Fruit fly (Drosophila melanogaster) whole organism, embryonic: Measurements from ENCODE around the gene CG34258.
A peak's percentile ranks its signal among the peaks of the same experiment; 100 is the strongest.

Source experiments
- ATbp ChIP-seq: fragments of 200-800 bp; sonication (Bioruptor generic); optimal IDR thresholded peaks from 2 replicates; lab custom pipeline; 2017; ENCODE audit warnings: missing biosample characterization, mild to moderate bottlenecking, missing genetic modification characterization, missing genetic modification reagents
- Awh ChIP-seq: fragments of 200-800 bp; sonication (Bioruptor generic); IDR thresholded peaks from 2 replicates; pipeline ENCODE4, ENCODE4 v1.3.6; 2022; ENCODE audit warnings: missing biosample characterization, missing genetic modification characterization
- CG10321 ChIP-seq: fragments of 200-800 bp; sonication (Bioruptor generic); IDR thresholded peaks from 2 replicates; pipeline ENCODE4 v1.3.6; 2022; ENCODE audit warnings: missing biosample characterization, missing genetic modification characterization
- CG10565 ChIP-seq: fragments of 200-800 bp; sonication (Bioruptor generic); optimal IDR thresholded peaks from 3 replicates; lab custom pipeline; 2016; ENCODE audit warnings: missing biosample characterization, mild to moderate bottlenecking, missing genetic modification characterization
- CG10654 ChIP-seq: fragments of 200-800 bp; sonication (Bioruptor generic); optimal IDR thresholded peaks from 2 replicates; lab custom pipeline; 2016; ENCODE audit warnings: missing biosample characterization, missing genetic modification characterization
- CG11247 ChIP-seq: fragments of 200-800 bp; sonication (Bioruptor generic); IDR thresholded peaks from 2 replicates; pipeline ENCODE4 v1.3.6; 2022; ENCODE audit warnings: missing biosample characterization, missing genetic modification characterization
- CG11695 ChIP-seq: fragments of 200-800 bp; sonication (Bioruptor generic); IDR thresholded peaks from 3 replicates; pipeline ENCODE4 v1.3.6; 2022; ENCODE audit warnings: missing biosample characterization, missing genetic modification characterization
- CG13296 ChIP-seq: fragments of 200-800 bp; sonication (Bioruptor generic); optimal IDR thresholded peaks from 3 replicates; lab custom pipeline; 2018; ENCODE audit warnings: missing biosample characterization, mild to moderate bottlenecking, missing genetic modification characterization
- CG14050 ChIP-seq: fragments of 200-800 bp; sonication (Bioruptor generic); IDR thresholded peaks from 3 replicates; pipeline ENCODE4 v1.3.6; 2022; ENCODE audit warnings: missing biosample characterization, missing genetic modification characterization
- CG14860 ChIP-seq: fragments of 200-800 bp; sonication (Bioruptor generic); IDR thresholded peaks from 3 replicates; pipeline ENCODE4 v1.3.6; 2022; ENCODE audit warnings: missing biosample characterization, missing genetic modification characterization; ENCODE audit not compliant: partially characterized antibody
- CG15073 ChIP-seq: fragments of 200-800 bp; sonication (Bioruptor generic); optimal IDR thresholded peaks from 2 replicates; lab custom pipeline; 2016; ENCODE audit warnings: missing biosample characterization, missing genetic modification characterization
- CG16863 ChIP-seq: fragments of 200-800 bp; sonication (Bioruptor generic); optimal IDR thresholded peaks from 3 replicates; lab custom pipeline; 2016; ENCODE audit warnings: missing biosample characterization, missing genetic modification characterization
- CG18262 ChIP-seq: fragments of 200-800 bp; optimal IDR thresholded peaks from 3 replicates; lab custom pipeline; 2019; ENCODE audit warnings: missing biosample characterization, mild to moderate bottlenecking, missing genetic modification characterization, moderate library complexity
- CG18619 ChIP-seq: fragments of 200-800 bp; sonication (Bioruptor generic); optimal IDR thresholded peaks from 3 replicates; lab custom pipeline; 2017; ENCODE audit warnings: missing biosample characterization, mild to moderate bottlenecking, missing genetic modification characterization
- CG2129 ChIP-seq: fragments of 200-800 bp; sonication (Bioruptor generic); IDR thresholded peaks from 2 replicates; pipeline ENCODE4 v1.3.6; 2022; ENCODE audit warnings: missing biosample characterization, missing genetic modification characterization; ENCODE audit not compliant: partially characterized antibody
- CG30020 ChIP-seq: fragments of 200-800 bp; optimal IDR thresholded peaks from 2 replicates; lab custom pipeline; 2019; ENCODE audit warnings: missing biosample characterization, mild to moderate bottlenecking, missing genetic modification characterization, moderate library complexity
- CG4360 ChIP-seq: fragments of 200-800 bp; sonication (Bioruptor generic); IDR thresholded peaks from 2 replicates; pipeline ENCODE4 v1.3.6; 2022; ENCODE audit warnings: missing biosample characterization, missing genetic modification characterization
- CG4617 ChIP-seq: fragments of 200-800 bp; sonication (Bioruptor generic); optimal IDR thresholded peaks from 3 replicates; lab custom pipeline; 2016; ENCODE audit warnings: missing biosample characterization, missing genetic modification characterization, borderline replicate concordance
- CG4707 ChIP-seq: fragments of 200-800 bp; sonication (Bioruptor generic); optimal IDR thresholded peaks from 2 replicates; lab custom pipeline; 2018; ENCODE audit warnings: missing biosample characterization, mild to moderate bottlenecking, missing genetic modification characterization, moderate library complexity
- CG5953 ChIP-seq: fragments of 200-800 bp; sonication (Bioruptor generic); IDR thresholded peaks from 2 replicates; pipeline ENCODE4 v1.3.6; 2022; ENCODE audit warnings: missing biosample characterization, missing genetic modification characterization
- CG6254 ChIP-seq: fragments of 200-800 bp; sonication (Bioruptor generic); optimal IDR thresholded peaks from 3 replicates; lab custom pipeline; 2017; ENCODE audit warnings: mild to moderate bottlenecking, missing biosample characterization, missing genetic modification reagents, missing genetic modification characterization
- CG7839 ChIP-seq: fragments of 200-800 bp; sonication (Bioruptor generic); optimal IDR thresholded peaks from 3 replicates; lab custom pipeline; 2018; ENCODE audit warnings: missing biosample characterization, mild to moderate bottlenecking, missing genetic modification characterization, moderate library complexity
- CG7987 ChIP-seq: fragments of 200-800 bp; sonication (Bioruptor generic); optimal IDR thresholded peaks from 2 replicates; lab custom pipeline; 2018; ENCODE audit warnings: missing biosample characterization, mild to moderate bottlenecking, missing genetic modification characterization, moderate library complexity
- CG8924 ChIP-seq: fragments of 200-800 bp; optimal IDR thresholded peaks from 3 replicates; lab custom pipeline; 2019; ENCODE audit warnings: missing biosample characterization, mild to moderate bottlenecking, missing genetic modification characterization, moderate library complexity
- E2f1 ChIP-seq: fragments of 200-800 bp; sonication (Bioruptor generic); IDR thresholded peaks from 2 replicates; pipeline ENCODE4 v1.3.6; 2022; ENCODE audit warnings: missing biosample characterization, missing genetic modification characterization
- ERR ChIP-seq: fragments of 200-800 bp; sonication (Bioruptor generic); optimal IDR thresholded peaks from 2 replicates; lab custom pipeline; 2016; ENCODE audit warnings: missing biosample characterization, missing genetic modification characterization
- Ets97D ChIP-seq: fragments of 200-800 bp; sonication (Bioruptor generic); optimal IDR thresholded peaks from 3 replicates; lab custom pipeline; 2016; ENCODE audit warnings: missing biosample characterization, missing genetic modification characterization
- HLHmδ ChIP-seq: fragments of 200-800 bp; sonication (Bioruptor generic); optimal IDR thresholded peaks from 2 replicates; lab custom pipeline; 2018; ENCODE audit warnings: missing biosample characterization, mild to moderate bottlenecking, missing genetic modification characterization, moderate library complexity
- Lim3 ChIP-seq: fragments of 200-800 bp; sonication (Bioruptor generic); IDR thresholded peaks from 2 replicates; pipeline ENCODE4 v1.3.6; 2022; ENCODE audit warnings: missing biosample characterization, missing genetic modification characterization
- Lpt ChIP-seq: fragments of >200 bp; optimal IDR thresholded peaks from 2 replicates; lab custom pipeline; 2018; ENCODE audit warnings: missing biosample characterization, missing genetic modification characterization
- Myb ChIP-seq: fragments of 200-800 bp; sonication (Bioruptor generic); optimal IDR thresholded peaks from 2 replicates; lab custom pipeline; 2016; ENCODE audit warnings: missing biosample characterization, missing genetic modification characterization
- Nf-YA ChIP-seq: fragments of 200-800 bp; sonication (Bioruptor generic); IDR thresholded peaks from 2 replicates; pipeline ENCODE4 v1.3.6; 2022; ENCODE audit warnings: missing biosample characterization, missing genetic modification characterization
- Taf1 ChIP-seq: fragments of 200-800 bp; sonication (Bioruptor generic); IDR thresholded peaks from 2 replicates; pipeline ENCODE4 v1.3.6; 2022; ENCODE audit warnings: missing biosample characterization, missing genetic modification characterization
- az2 ChIP-seq: fragments of 200-800 bp; sonication (Bioruptor generic); optimal IDR thresholded peaks from 3 replicates; lab custom pipeline; 2016; ENCODE audit warnings: missing biosample characterization, missing genetic modification characterization
- chinmo ChIP-seq: fragments of 200-800 bp; sonication (Bioruptor generic); IDR thresholded peaks from 4 replicates; pipeline ENCODE4 v1.3.6; 2022; ENCODE audit warnings: missing biosample characterization, missing genetic modification characterization; ENCODE audit not compliant: partially characterized antibody
- disco-r ChIP-seq: fragments of 200-800 bp; sonication (Bioruptor generic); optimal IDR thresholded peaks from 2 replicates; lab custom pipeline; 2016; ENCODE audit warnings: missing biosample characterization, missing genetic modification characterization
- eve ChIP-seq, 2 experiments: fragments of >200 bp; optimal IDR thresholded peaks; 2 replicates each; lab custom pipeline; 2017; ENCODE audit warnings: missing biosample characterization in 2 of 2, missing genetic modification characterization in 2 of 2
- gcm2 ChIP-seq: fragments of 200-800 bp; sonication (Bioruptor generic); optimal IDR thresholded peaks from 2 replicates; lab custom pipeline; 2016; ENCODE audit warnings: missing biosample characterization, missing genetic modification characterization
- insv ChIP-seq, 2 experiments: fragments of 200-800 bp; sonication (Bioruptor generic); optimal IDR thresholded peaks; 3 replicates each; lab custom pipeline; 2016 to 2018; ENCODE audit warnings: missing biosample characterization in 2 of 2, missing genetic modification characterization in 2 of 2
- lab ChIP-seq: fragments of 200-800 bp; sonication (Bioruptor generic); optimal IDR thresholded peaks from 3 replicates; lab custom pipeline; 2017; ENCODE audit warnings: missing biosample characterization, missing genetic modification characterization, mild to moderate bottlenecking, moderate library complexity, missing genetic modification reagents
- luna ChIP-seq: fragments of 200-800 bp; sonication (Bioruptor generic); optimal IDR thresholded peaks from 2 replicates; lab custom pipeline; 2016; ENCODE audit warnings: missing biosample characterization, missing genetic modification characterization
- psq ChIP-seq: fragments of 200-800 bp; sonication (Bioruptor generic); optimal IDR thresholded peaks from 2 replicates; lab custom pipeline; 2017; ENCODE audit warnings: missing biosample characterization, missing genetic modification characterization
- repo ChIP-seq: fragments of 200-800 bp; sonication (Bioruptor generic); optimal IDR thresholded peaks from 2 replicates; lab custom pipeline; 2016; ENCODE audit warnings: missing biosample characterization, missing genetic modification characterization
- scrt ChIP-seq: fragments of 200-800 bp; sonication (Bioruptor generic); optimal IDR thresholded peaks from 2 replicates; lab custom pipeline; 2018; ENCODE audit warnings: missing biosample characterization, mild to moderate bottlenecking, missing genetic modification characterization, moderate library complexity
- sd ChIP-seq: fragments of 200-800 bp; sonication (Bioruptor generic); optimal IDR thresholded peaks from 3 replicates; lab custom pipeline; 2018; ENCODE audit warnings: missing biosample characterization, mild to moderate bottlenecking, missing genetic modification characterization, moderate library complexity
- so ChIP-seq: fragments of 200-800 bp; sonication (Bioruptor generic); IDR thresholded peaks from 3 replicates; pipeline ENCODE4 v1.3.6; 2022; ENCODE audit warnings: missing biosample characterization, missing genetic modification characterization
- sob ChIP-seq: fragments of 200-800 bp; sonication (Bioruptor generic); IDR thresholded peaks from 2 replicates; pipeline ENCODE4 v1.3.6; 2022; ENCODE audit warnings: missing biosample characterization, missing genetic modification characterization
- tgo ChIP-seq: fragments of 200-800 bp; sonication (Bioruptor generic); IDR thresholded peaks from 3 replicates; pipeline ENCODE4 v1.3.6; 2022; ENCODE audit warnings: missing biosample characterization, missing genetic modification characterization
- unpg ChIP-seq: fragments of 200-800 bp; sonication (Bioruptor generic); optimal IDR thresholded peaks from 3 replicates; lab custom pipeline; 2018; ENCODE audit warnings: missing biosample characterization, mild to moderate bottlenecking, missing genetic modification characterization, moderate library complexity
- vvl ChIP-seq: fragments of 200-800 bp; sonication (Bioruptor generic); IDR thresholded peaks from 2 replicates; pipeline ENCODE4 v1.3.6; 2022; ENCODE audit warnings: missing biosample characterization, missing genetic modification characterization
- wor ChIP-seq: fragments of 200-800 bp; sonication (Bioruptor generic); IDR thresholded peaks from 2 replicates; pipeline ENCODE4 v1.3.6; 2022; ENCODE audit warnings: missing biosample characterization, missing genetic modification characterization
- z ChIP-seq: fragments of 200-800 bp; sonication (Bioruptor generic); IDR thresholded peaks from 3 replicates; pipeline ENCODE4 v1.3.6; 2022; ENCODE audit warnings: missing biosample characterization, missing genetic modification characterization

The CG34258 gene

dm6 chr3L:19939024-19939423 is 12.7 kb downstream of the CG34258 start, which contains the start of gene Ac76E (continued):
- TF ChIP-seq chinmo: peak; percentile 94
- TF ChIP-seq eve (GFP tag; optimal IDR thresholded peaks at IDR 0.05; lab: Kevin White, UChicago): no peak
- TF ChIP-seq lab (GFP tag; lab: Kevin White, UChicago): peak; percentile 51
- no peak for TF ChIP-seq Myb
- TF ChIP-seq Lim3 (GFP tag; lab: Robert Waterston, UW): no peak
- TF ChIP-seq Taf1 (GFP tag; lab: Robert Waterston, UW): no peak
- no peak for TF ChIP-seq CG4617 (GFP tag; lab: Kevin White, UChicago)
- peak; percentile 36 for TF ChIP-seq ERR (GFP tag; lab: Kevin White, UChicago)
- no peak for TF ChIP-seq CG2129 (GFP tag; lab: Robert Waterston, UW)
- no peak for TF ChIP-seq CG8924
- 0 out of 3 replicates have a peak, but pooled peaks have one; percentile 26 for TF ChIP-seq CG11695 (GFP tag; lab: Robert Waterston, UW)
- no peak; the same call in 1 of the 2 replicates for TF ChIP-seq sob
- no peak for TF ChIP-seq Nf-YA
- no peak for TF ChIP-seq CG10654 (GFP tag; lab: Kevin White, UChicago)
- TF ChIP-seq CG5953 (GFP tag; lab: Robert Waterston, UW): no peak
- no peak for TF ChIP-seq az2 (GFP tag; lab: Kevin White, UChicago)
- TF ChIP-seq scrt (GFP tag; lab: Kevin White, UChicago): peak; percentile 91
- no peak for TF ChIP-seq CG14050 (GFP tag; lab: Robert Waterston, UW)
- peak; percentile 23 for TF ChIP-seq luna (GFP tag; lab: Kevin White, UChicago)
- no peak for TF ChIP-seq Lpt (GFP tag; lab: Kevin White, UChicago)
- no peak; the same call in 1 of the 2 replicates for TF ChIP-seq vvl
- TF ChIP-seq unpg (GFP tag; lab: Kevin White, UChicago): no peak
- TF ChIP-seq CG13296 (GFP tag; lab: Kevin White, UChicago): no peak
- TF ChIP-seq z (GFP tag; lab: Robert Waterston, UW): no peak
- TF ChIP-seq CG16863 (GFP tag; lab: Kevin White, UChicago): no peak
- peak in 1 of 2 experiments; percentile 81 for TF ChIP-seq insv (GFP tag; optimal IDR thresholded peaks at IDR 0.05; lab: Kevin White, UChicago)
- TF ChIP-seq CG6254 (GFP tag; lab: Kevin White, UChicago): no peak
- no peak for TF ChIP-seq CG4707 (GFP tag; lab: Kevin White, UChicago)
- TF ChIP-seq so: no peak
- TF ChIP-seq CG30020 (tag; lab: Kevin White, UChicago): no peak
- no peak for TF ChIP-seq Awh (GFP tag; lab: Robert Waterston, UW)
- TF ChIP-seq tgo (GFP tag; lab: Robert Waterston, UW): no peak
- TF ChIP-seq CG18262 (tag; lab: Kevin White, UChicago): no peak
- TF ChIP-seq CG7987 (GFP tag; lab: Kevin White, UChicago): peak; percentile 1
- TF ChIP-seq sd (tag; lab: Kevin White, UChicago): peak; percentile 25
- no peak for TF ChIP-seq wor (GFP tag; lab: Robert Waterston, UW)
- TF ChIP-seq ATbp (GFP tag; lab: Kevin White, UChicago): no peak
- TF ChIP-seq CG7839 (tag; lab: Kevin White, UChicago): no peak
- no peak for TF ChIP-seq CG18619 (GFP tag; lab: Kevin White, UChicago)
- TF ChIP-seq CG14860: no peak
- no peak for TF ChIP-seq repo (GFP tag; lab: Kevin White, UChicago)
- no peak for TF ChIP-seq psq
- no peak for TF ChIP-seq CG11247 (GFP tag; lab: Robert Waterston, UW)
- no peak for TF ChIP-seq Ets97D (GFP tag; lab: Kevin White, UChicago)
- no peak for TF ChIP-seq E2f1 (GFP tag; lab: Robert Waterston, UW)
- TF ChIP-seq gcm2 (GFP tag; lab: Kevin White, UChicago): no peak
- no peak for TF ChIP-seq CG10565 (GFP tag; lab: Kevin White, UChicago)
- no peak for TF ChIP-seq CG10321 (GFP tag; lab: Robert Waterston, UW)
- no peak for TF ChIP-seq HLHmδ (GFP tag; lab: Kevin White, UChicago)
- no peak for TF ChIP-seq CG4360 (GFP tag; lab: Robert Waterston, UW)
- TF ChIP-seq CG15073 (GFP tag; lab: Kevin White, UChicago): no peak
- TF ChIP-seq disco-r: no peak
